Fruit fly (Drosophila melanogaster) Kc167 (cell line): ENCODE data around the gene Acp63F.

ENCODE experiments used
- Myc ChIP-seq: fragments of >200 bp; optimal IDR thresholded peaks from 2 replicates; lab custom pipeline; 2017; ENCODE audit warnings: missing external identifiers
- Sin3A ChIP-seq: fragments of >200 bp; optimal IDR thresholded peaks from 2 replicates; lab custom pipeline; 2018; ENCODE audit warnings: missing external identifiers
- h ChIP-seq: fragments of >200 bp; optimal IDR thresholded peaks from 3 replicates; lab custom pipeline; 2018; ENCODE audit warnings: missing external identifiers
- insv ChIP-seq: fragments of >200 bp; optimal IDR thresholded peaks from 3 replicates; lab custom pipeline; 2018; ENCODE audit warnings: missing external identifiers
- psq ChIP-seq: fragments of >200 bp; optimal IDR thresholded peaks from 2 replicates; lab custom pipeline; 2017; ENCODE audit warnings: missing external identifiers
- ttk ChIP-seq: sonication (Bioruptor generic); optimal IDR thresholded peaks from 2 replicates; lab custom pipeline; 2017; ENCODE audit warnings: missing external identifiers

Gene Acp63F

DNA sequence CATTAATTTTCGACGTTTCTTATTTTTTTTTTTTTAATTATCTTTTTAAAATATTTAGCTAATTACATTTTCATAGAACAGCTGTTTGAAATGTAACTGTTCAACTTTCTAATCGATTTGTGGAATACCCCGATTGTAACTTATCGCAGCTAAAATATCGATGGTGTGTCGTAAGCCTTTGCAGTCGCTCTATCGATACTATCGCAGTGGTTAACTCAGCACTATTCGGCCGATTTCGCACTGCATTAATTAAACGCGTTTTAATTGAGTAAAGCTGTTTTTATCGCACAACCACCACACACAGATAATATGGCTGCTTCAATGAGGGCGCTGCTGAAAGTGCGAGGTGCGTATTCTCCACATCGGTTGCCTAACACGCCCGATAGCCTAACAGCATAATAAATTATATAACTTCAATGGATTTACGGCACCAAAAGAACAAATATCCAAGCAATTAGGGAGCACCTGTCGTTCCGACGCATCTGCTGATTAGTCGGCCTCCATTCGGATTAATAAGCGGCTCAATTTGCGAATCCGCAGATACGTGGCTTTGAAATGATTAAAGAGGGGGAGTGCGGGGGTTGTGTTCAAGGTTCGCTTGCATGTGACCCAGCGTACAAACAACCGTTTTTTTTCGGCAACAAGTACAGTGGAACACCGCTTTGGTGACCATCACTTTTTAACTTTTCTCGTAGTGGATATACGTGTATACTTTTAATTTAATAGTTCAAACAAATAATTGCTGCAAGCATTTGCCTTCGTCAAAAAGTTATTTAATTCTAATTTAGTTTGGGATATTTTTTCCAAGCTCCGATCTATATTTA, 1.9 kb downstream of the Acp63F start, which contains the start of gene Scsalpha1:
Gene Scsalpha1 (plus strand): TSS at position 202 of the 824 bp plus-strand sequence.
- TF ChIP-seq ttk (lab: Kevin White, UChicago) (no peak), psq (lab: Kevin White, UChicago) (no peak), h (lab: Kevin White, UChicago) (no peak), Sin3A (lab: Kevin White, UChicago) (no peak), Myc (lab: Kevin White, UChicago) (no peak), insv (lab: Kevin White, UChicago) (no peak)

DNA sequence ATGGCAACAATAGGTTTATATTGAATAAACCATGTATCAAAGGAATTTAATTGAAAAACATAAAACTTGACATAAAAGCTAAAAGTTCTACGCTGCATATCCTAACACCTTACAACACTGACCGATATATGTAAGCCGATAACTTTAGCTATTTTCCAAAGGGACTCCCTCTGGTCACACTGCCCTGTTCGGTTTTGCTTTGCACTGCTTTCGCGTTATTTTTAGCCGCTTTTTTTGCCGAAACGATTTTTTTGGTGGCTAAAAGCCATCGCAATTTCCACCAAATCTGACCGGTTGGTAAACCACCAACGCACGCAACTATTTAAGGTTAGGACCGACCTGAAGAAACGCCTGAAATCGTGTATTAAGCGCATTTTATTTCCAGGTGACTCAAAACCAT, 5.1 kb downstream of the Acp63F start, which contains the start of the genes CG32263 and PIG-B:
Gene CG32263 (minus strand): TSS at position 26 of the 400 bp plus-strand sequence.
Gene PIG-B (plus strand): TSS at position 175 of the 400 bp plus-strand sequence.
- TF ChIP-seq Sin3A (lab: Kevin White, UChicago) (no peak), h (lab: Kevin White, UChicago) (no peak), ttk (lab: Kevin White, UChicago) (no peak), insv (lab: Kevin White, UChicago) (no peak), psq (lab: Kevin White, UChicago) (peak; percentile 2), Myc (lab: Kevin White, UChicago) (no peak)

DNA sequence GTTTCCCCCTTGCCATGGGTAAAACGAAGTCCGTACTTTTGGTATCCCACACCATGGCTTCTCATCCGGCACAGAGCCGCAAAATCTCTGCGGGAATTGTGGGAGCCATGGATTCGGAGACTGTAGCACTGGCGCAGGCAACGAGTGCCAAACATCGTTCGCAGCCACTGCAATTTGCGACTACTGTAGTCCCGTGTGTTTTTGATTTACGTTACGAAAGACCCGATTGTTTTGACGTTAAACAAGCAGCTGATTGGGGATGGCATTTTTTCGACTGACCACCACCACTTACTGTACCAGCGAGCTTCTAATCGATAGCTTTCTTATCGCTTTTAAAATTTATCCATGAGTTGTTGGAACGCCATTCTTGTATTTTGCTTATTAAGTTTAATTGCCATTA, 6.2 kb downstream of the Acp63F start, which contains the start of gene CG32262:
Gene CG32262 (minus strand): TSS at position 254 of the 400 bp plus-strand sequence.
- TF ChIP-seq ttk (lab: Kevin White, UChicago) (no peak), psq (lab: Kevin White, UChicago) (no peak), Myc (lab: Kevin White, UChicago) (no peak), h (lab: Kevin White, UChicago) (no peak), insv (lab: Kevin White, UChicago) (no peak), Sin3A (lab: Kevin White, UChicago) (no peak)

DNA sequence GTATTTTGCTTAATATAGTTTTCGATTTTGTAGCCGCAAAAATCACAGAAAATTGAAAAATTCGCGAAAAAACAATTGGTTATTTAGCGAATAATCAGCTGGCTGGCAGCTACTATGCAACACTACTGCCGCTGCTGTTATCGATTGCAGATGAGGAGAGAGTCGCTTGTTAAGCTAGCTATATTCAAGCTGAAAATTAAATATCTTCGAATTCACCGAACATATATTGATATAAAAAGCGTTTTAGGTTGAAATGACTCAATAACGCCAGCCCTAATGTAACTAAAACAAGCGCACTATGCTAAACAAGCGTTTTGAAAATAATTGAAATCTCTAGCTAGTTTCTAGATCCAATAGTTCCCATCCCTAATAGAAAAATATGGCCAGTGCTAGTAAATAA, 9.8 kb downstream of the Acp63F start, which contains the start of the genes CG32264, ntc and IntS10:
Gene CG32264 (minus strand): TSS at position 130 of the 400 bp plus-strand sequence.
Gene ntc (minus strand): TSS at position 130 of the 400 bp plus-strand sequence.
Gene IntS10 (plus strand): TSS at position 381 of the 400 bp plus-strand sequence.
- TF ChIP-seq psq (lab: Kevin White, UChicago): no peak
- no peak for TF ChIP-seq h (lab: Kevin White, UChicago)

DNA sequence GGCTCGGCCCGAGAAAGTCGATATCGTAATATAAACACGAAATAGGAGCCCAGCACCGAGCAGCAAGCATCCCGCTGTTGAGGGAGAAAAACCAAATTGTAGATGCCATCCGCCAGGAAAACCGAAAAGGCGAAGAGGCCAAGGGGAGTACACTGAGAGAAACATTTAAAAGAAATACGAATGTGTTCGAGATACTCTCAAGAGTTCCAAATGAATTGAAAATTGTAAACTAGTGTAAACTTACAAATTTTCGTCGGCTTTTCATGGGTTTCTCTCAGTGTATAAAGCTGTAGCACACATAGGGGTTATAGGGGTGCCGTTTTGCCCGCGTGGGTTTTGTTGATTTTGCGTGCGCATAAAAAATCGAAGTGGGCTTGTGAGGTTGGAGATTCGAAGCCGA, 13.5 kb downstream of the Acp63F start:
- TF ChIP-seq Sin3A (lab: Kevin White, UChicago) (no peak), ttk (lab: Kevin White, UChicago) (no peak), insv (lab: Kevin White, UChicago) (no peak), h (lab: Kevin White, UChicago) (no peak), psq (lab: Kevin White, UChicago) (no peak), Myc (lab: Kevin White, UChicago) (no peak)

DNA sequence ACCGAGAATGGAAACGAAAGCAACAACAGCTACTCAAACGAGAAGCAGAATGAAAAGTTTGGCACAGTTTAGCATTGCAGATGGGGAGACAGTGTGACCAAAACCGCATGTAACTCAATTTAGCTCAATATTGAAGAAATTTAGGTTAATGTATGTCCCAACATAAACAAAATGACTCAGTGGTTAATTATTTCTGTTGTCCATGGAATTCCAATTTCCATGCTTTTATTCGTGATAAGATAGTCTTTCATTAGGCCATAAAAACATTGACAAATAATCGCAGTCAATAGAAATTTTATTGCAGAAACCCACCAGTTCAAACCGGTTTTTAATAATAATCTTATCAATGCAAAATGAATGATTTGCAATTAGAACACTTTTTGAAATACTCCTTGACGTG, 14.3 kb downstream of the Acp63F start:
- TF ChIP-seq h (lab: Kevin White, UChicago): no peak

DNA sequence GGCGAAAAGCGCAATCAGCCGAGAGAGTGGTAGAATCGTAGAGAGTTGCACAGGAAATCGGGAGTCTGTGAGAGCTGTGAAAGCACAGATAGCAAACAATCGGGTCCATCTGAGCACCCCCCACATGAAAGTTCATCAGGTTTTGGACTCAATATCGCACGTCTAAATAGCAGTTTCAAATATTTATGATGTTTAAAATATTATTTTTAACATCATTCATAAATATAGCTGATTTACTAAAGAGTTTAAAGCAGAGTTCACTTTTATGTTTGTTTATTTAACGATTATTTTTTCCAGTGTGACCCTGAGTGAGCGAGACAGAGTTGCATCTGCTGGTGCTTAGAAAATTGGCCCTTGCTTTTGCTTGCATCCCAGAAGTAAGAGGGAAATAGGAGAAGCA, 14.8 kb downstream of the Acp63F start:
- TF ChIP-seq ttk (lab: Kevin White, UChicago): no peak
- no peak for TF ChIP-seq Myc (lab: Kevin White, UChicago)
- TF ChIP-seq Sin3A (lab: Kevin White, UChicago): no peak
- TF ChIP-seq psq (lab: Kevin White, UChicago): no peak
- TF ChIP-seq h (lab: Kevin White, UChicago): no peak
- no peak for TF ChIP-seq insv (lab: Kevin White, UChicago)

DNA sequence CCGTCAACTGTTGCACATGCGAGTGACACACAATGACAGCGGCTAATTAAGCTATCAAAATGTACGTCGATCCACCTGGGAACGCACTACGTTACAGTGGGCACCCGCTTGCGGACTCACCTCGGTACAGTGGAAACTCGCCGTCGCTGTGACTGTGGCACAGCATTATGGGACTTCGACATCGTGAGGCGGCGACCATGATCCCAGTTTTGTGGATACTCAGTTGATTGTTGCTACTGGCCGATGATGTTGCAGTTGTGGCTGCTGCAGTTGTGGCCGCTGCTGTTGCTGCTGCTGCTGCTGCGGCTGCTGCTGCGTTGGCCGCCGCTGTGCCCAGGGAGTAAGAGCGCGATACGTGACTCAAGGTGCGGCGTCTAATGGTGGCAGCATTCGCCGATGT, 16.4 kb downstream of the Acp63F start:
- no peak for TF ChIP-seq insv (lab: Kevin White, UChicago)
- TF ChIP-seq h (lab: Kevin White, UChicago): no peak
- no peak for TF ChIP-seq Sin3A (lab: Kevin White, UChicago)
- no peak for TF ChIP-seq Myc (lab: Kevin White, UChicago)
- TF ChIP-seq psq (lab: Kevin White, UChicago): no peak
- no peak for TF ChIP-seq ttk (lab: Kevin White, UChicago)

DNA sequence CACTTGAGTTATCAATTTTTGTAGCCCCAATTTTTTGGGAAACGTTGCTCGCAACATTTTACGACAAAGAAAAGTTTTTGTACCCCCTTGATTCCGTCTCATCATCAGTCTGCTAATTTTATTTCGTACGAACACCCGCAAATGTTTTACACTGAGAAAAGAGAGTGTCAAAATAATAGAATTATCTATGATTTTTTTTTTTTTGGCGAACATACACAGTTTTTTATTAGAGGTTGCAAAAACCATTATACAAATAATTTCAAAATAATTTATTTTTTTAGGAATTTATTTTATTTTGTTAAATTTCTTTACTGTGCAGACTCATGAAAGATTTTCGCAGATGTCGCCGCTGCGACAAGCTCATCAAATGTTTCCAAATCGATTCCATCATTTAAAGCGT, 17.7 kb downstream of the Acp63F start:
- TF ChIP-seq ttk (lab: Kevin White, UChicago): no peak
- TF ChIP-seq Myc (lab: Kevin White, UChicago): no peak
- no peak for TF ChIP-seq psq (lab: Kevin White, UChicago)
- no peak for TF ChIP-seq Sin3A (lab: Kevin White, UChicago)
- TF ChIP-seq insv (lab: Kevin White, UChicago): no peak
- TF ChIP-seq h (lab: Kevin White, UChicago): no peak

DNA sequence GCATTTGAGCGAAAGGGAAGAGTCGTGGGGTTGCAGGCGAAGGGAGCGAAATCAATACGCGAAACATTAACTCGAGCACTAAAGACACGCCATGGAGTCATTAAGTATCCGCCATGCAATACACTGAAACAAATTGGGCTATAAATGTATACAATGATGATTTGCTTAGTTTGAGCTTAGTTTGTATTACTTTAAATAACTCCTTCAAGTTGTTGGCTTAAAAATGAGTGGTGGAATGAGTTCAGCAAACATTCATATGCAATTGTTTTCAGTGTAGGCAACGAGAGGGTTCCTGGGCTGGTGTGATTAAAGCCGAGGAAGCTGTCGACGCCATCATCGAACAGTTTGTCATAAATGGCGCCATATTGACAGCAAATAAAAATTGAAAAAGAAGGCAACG, 18.5 kb downstream of the Acp63F start:
- TF ChIP-seq h (lab: Kevin White, UChicago) (no peak), Myc (lab: Kevin White, UChicago) (no peak), Sin3A (lab: Kevin White, UChicago) (no peak), psq (lab: Kevin White, UChicago) (no peak), insv (lab: Kevin White, UChicago) (no peak), ttk (lab: Kevin White, UChicago) (no peak)

DNA sequence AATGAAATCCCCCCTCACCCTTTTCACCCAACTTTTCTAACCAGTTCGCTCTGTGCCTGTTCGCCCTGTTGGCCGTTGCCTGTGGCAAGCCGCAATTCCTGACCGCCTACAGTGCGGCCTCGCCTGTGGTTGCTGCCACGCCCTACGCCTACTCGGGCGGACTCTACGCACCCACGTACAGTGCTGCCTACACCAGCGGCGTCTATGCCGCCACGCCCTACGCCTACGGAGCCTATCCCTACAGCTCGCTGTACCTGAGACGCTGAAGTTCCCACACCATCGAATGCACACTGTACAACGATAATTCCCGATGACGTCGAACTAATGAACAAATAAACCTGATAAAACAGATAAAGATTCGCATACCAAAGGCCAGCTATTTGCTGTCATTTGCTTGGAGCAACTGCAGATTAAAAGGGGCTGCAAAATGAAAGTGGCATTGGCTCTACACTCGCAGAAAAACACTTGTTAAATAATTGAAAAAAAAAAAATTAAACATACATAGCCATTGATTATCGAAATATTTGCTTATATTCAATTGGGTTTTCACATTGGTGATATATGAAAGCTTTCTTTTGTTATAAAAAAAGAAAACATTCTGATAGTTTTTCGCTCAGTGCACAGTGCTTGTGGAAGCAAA, 25.0 kb downstream of the Acp63F start:
- TF ChIP-seq psq (lab: Kevin White, UChicago): no peak
- no peak for TF ChIP-seq ttk (lab: Kevin White, UChicago)
- TF ChIP-seq insv (lab: Kevin White, UChicago): no peak
- no peak for TF ChIP-seq Myc (lab: Kevin White, UChicago)
- TF ChIP-seq Sin3A (lab: Kevin White, UChicago): no peak
- TF ChIP-seq h (lab: Kevin White, UChicago): no peak
